Worm (Caenorhabditis elegans): ENCODE data around the gene Y80D4G.2.
A peak's percentile ranks its signal among the peaks of the same experiment; 100 is the strongest.

Gene Y80D4G.2

ce11 chrIII:7572781-7573400 is 21.5 kb downstream of the Y80D4G.2 start, which contains the start of the genes rpl-9 and lpd-7 (continued):
- no peak for TF ChIP-seq let-526 (GFP tag; IDR thresholded peaks at IDR 0.05)
- no peak for TF ChIP-seq snpc-3.4 (tag; optimal IDR thresholded peaks at IDR 0.05)
- peak; percentile 34 for TF ChIP-seq F49E8.2 (tag; optimal IDR thresholded peaks at IDR 0.05; ENCODE audit: insufficient read depth)
- peak; percentile 47 for TF ChIP-seq attf-5 (GFP tag; optimal IDR thresholded peaks at IDR 0.05)
- no peak for TF ChIP-seq hlh-12 (tag; optimal IDR thresholded peaks at IDR 0.05)
- TF ChIP-seq nhr-27 (tag; optimal IDR thresholded peaks at IDR 0.05), result no peak
- no peak for TF ChIP-seq ceh-91 (GFP tag; IDR thresholded peaks at IDR 0.05)
- TF ChIP-seq nhr-80 (tag; optimal IDR thresholded peaks at IDR 0.05), result peak; percentile 59
- TF ChIP-seq F22D6.2 (tag; optimal IDR thresholded peaks at IDR 0.05), result no peak
- TF ChIP-seq Y95B8A.8 (GFP tag; IDR thresholded peaks at IDR 0.05), result no peak
- TF ChIP-seq nfya-2 (GFP tag; IDR thresholded peaks at IDR 0.05), result no peak
- no peak for TF ChIP-seq F39B2.1 (GFP tag; IDR thresholded peaks at IDR 0.05)
- no peak for TF ChIP-seq ceh-79 (tag; optimal IDR thresholded peaks at IDR 0.05)
- TF ChIP-seq pbrm-1 (GFP tag; IDR thresholded peaks at IDR 0.05), result peak; percentile 47; the same call in 1 of the 2 replicates
- no peak for TF ChIP-seq sptf-2 (GFP tag; optimal IDR thresholded peaks at IDR 0.05)

ce11 chrIII:7571726-7572125 is 22.7 kb downstream of the Y80D4G.2 start:
- TF ChIP-seq let-526 (GFP tag; IDR thresholded peaks at IDR 0.05) (no peak), lag-1 (GFP tag; IDR thresholded peaks at IDR 0.05) (no peak), tbp1 (GFP tag; optimal IDR thresholded peaks at IDR 0.05) (no peak), ekl-4 (GFP tag; IDR thresholded peaks at IDR 0.05) (peak; percentile 53; the same call in 1 of the 2 replicates), sdz-38 (tag; optimal IDR thresholded peaks at IDR 0.05) (no peak), atf-7 (tag; optimal IDR thresholded peaks at IDR 0.05) (no peak), B0336.3 (GFP tag; IDR thresholded peaks at IDR 0.05) (peak; percentile 76), die-1 (tag; optimal IDR thresholded peaks at IDR 0.05) (peak; percentile 19), F55B11.4 (tag; optimal IDR thresholded peaks at IDR 0.05; ENCODE audit: borderline replicate concordance, insufficient read depth) (no peak), madf-8 (GFP tag; conservative IDR thresholded peaks at IDR 0.05) (no peak), efl-1 (GFP tag; optimal IDR thresholded peaks at IDR 0.05) (no peak), B0019.2 (GFP tag; conservative IDR thresholded peaks at IDR 0.05) (no peak), sptf-2 (GFP tag; optimal IDR thresholded peaks at IDR 0.05) (no peak), lin-40 (tag; optimal IDR thresholded peaks at IDR 0.05) (no peak), unc-130 (GFP tag; optimal IDR thresholded peaks at IDR 0.05) (no peak), hmg-1.2 (GFP tag; IDR thresholded peaks at IDR 0.05) (no peak), hsf-1 (GFP tag; IDR thresholded peaks at IDR 0.05) (no peak), ztf-3 (GFP tag; optimal IDR thresholded peaks at IDR 0.05) (no peak), hrde-1 (tag; optimal IDR thresholded peaks at IDR 0.05; ENCODE audit: borderline replicate concordance) (peak; percentile 76), ztf-6 (GFP tag; IDR thresholded peaks at IDR 0.05) (no peak), bed-1 (GFP tag; IDR thresholded peaks at IDR 0.05) (no peak), F49E8.2 (tag; optimal IDR thresholded peaks at IDR 0.05; ENCODE audit: insufficient read depth) (peak; percentile 50), aptf-2 (GFP tag; conservative IDR thresholded peaks at IDR 0.05) (no peak), F52B5.7 (tag; optimal IDR thresholded peaks at IDR 0.05) (no peak), dpl-1 (GFP tag; optimal IDR thresholded peaks at IDR 0.05) (no peak), Y56A3A.18 (GFP tag; IDR thresholded peaks at IDR 0.05) (peak; percentile 78), madf-6 (GFP tag; IDR thresholded peaks at IDR 0.05) (peak; percentile 56), aptf-3 (GFP tag; IDR thresholded peaks at IDR 0.05) (no peak), ceh-79 (tag; optimal IDR thresholded peaks at IDR 0.05) (no peak), nhr-27 (tag; optimal IDR thresholded peaks at IDR 0.05) (no peak), lin-35 (GFP tag; optimal IDR thresholded peaks at IDR 0.05) (no peak), lsy-27 (tag; optimal IDR thresholded peaks at IDR 0.05; ENCODE audit: borderline replicate concordance, insufficient read depth) (no peak), rcor-1 (GFP tag; IDR thresholded peaks at IDR 0.05) (peak; percentile 38), nhr-80 (tag; optimal IDR thresholded peaks at IDR 0.05) (no peak), ceh-100 (GFP tag; IDR thresholded peaks at IDR 0.05) (peak; percentile 20; the same call in 1 of the 2 replicates), F37B4.10 (GFP tag; IDR thresholded peaks at IDR 0.05) (no peak), ceh-40 (GFP tag; IDR thresholded peaks at IDR 0.05) (no peak), attf-5 (GFP tag; optimal IDR thresholded peaks at IDR 0.05) (no peak)
